Fruit fly (Drosophila melanogaster) whole organism, embryonic: ENCODE results near the gene CG5892.

Experiments
- Atf6 ChIP-seq: fragments of 200-800 bp; sonication (Bioruptor generic); IDR thresholded peaks from 2 replicates; pipeline ENCODE4 v1.3.6; 2022; ENCODE audit warnings: missing biosample characterization, missing genetic modification characterization
- CG10543 ChIP-seq: fragments of 200-800 bp; sonication (Bioruptor generic); optimal IDR thresholded peaks from 3 replicates; lab custom pipeline; 2017; ENCODE audit warnings: missing biosample characterization, mild to moderate bottlenecking, missing genetic modification characterization, moderate library complexity
- CG13624 ChIP-seq: fragments of 200-800 bp; sonication (Bioruptor generic); optimal IDR thresholded peaks from 2 replicates; lab custom pipeline; 2016; ENCODE audit warnings: missing biosample characterization, missing genetic modification characterization
- CG17568 ChIP-seq: fragments of 200-800 bp; sonication (Bioruptor generic); optimal IDR thresholded peaks from 2 replicates; lab custom pipeline; 2018; ENCODE audit warnings: missing biosample characterization, mild to moderate bottlenecking, missing genetic modification characterization, moderate library complexity
- CG18476 ChIP-seq: fragments of 200-800 bp; sonication (Bioruptor generic); optimal IDR thresholded peaks from 2 replicates; lab custom pipeline; 2016; ENCODE audit warnings: missing biosample characterization, mild to moderate bottlenecking, missing genetic modification characterization
- CG18599 ChIP-seq: fragments of 200-800 bp; sonication (Bioruptor generic); optimal IDR thresholded peaks from 3 replicates; lab custom pipeline; 2017; ENCODE audit warnings: missing biosample characterization, missing genetic modification characterization, mild to moderate bottlenecking, moderate library complexity, missing genetic modification reagents
- CG2202 ChIP-seq: fragments of 200-800 bp; sonication (Bioruptor generic); optimal IDR thresholded peaks from 2 replicates; lab custom pipeline; 2018; ENCODE audit warnings: missing biosample characterization, mild to moderate bottlenecking, missing genetic modification characterization
- CG2712 ChIP-seq: fragments of 200-800 bp; optimal IDR thresholded peaks from 3 replicates; lab custom pipeline; 2019; ENCODE audit warnings: missing biosample characterization, mild to moderate bottlenecking, missing genetic modification characterization, moderate library complexity
- CG3065 ChIP-seq: fragments of 200-800 bp; sonication (Bioruptor generic); optimal IDR thresholded peaks from 2 replicates; lab custom pipeline; 2016; ENCODE audit warnings: missing biosample characterization, missing genetic modification characterization
- CG33213 ChIP-seq: fragments of 200-800 bp; sonication (Bioruptor generic); optimal IDR thresholded peaks from 3 replicates; lab custom pipeline; 2016; ENCODE audit warnings: missing biosample characterization, missing genetic modification characterization
- CG33557 ChIP-seq: fragments of 200-800 bp; sonication (Bioruptor generic); optimal IDR thresholded peaks from 2 replicates; lab custom pipeline; 2019; ENCODE audit warnings: missing biosample characterization, mild to moderate bottlenecking, missing genetic modification characterization, moderate library complexity
- CG34422 ChIP-seq: fragments of 200-800 bp; sonication (Bioruptor generic); IDR thresholded peaks from 3 replicates; pipeline ENCODE4 v1.3.6; 2022; ENCODE audit warnings: missing biosample characterization, missing genetic modification characterization
- CG4404 ChIP-seq: fragments of 200-800 bp; sonication (Bioruptor generic); IDR thresholded peaks from 2 replicates; pipeline ENCODE4 v1.3.6; 2022; ENCODE audit warnings: missing biosample characterization, missing genetic modification characterization
- CG4424 ChIP-seq: fragments of 200-800 bp; sonication (Bioruptor generic); optimal IDR thresholded peaks from 3 replicates; lab custom pipeline; 2016; ENCODE audit warnings: missing biosample characterization, missing genetic modification characterization
- CG4617 ChIP-seq: fragments of 200-800 bp; sonication (Bioruptor generic); optimal IDR thresholded peaks from 3 replicates; lab custom pipeline; 2016; ENCODE audit warnings: missing biosample characterization, missing genetic modification characterization, borderline replicate concordance
- CG7786 ChIP-seq: fragments of 200-800 bp; sonication (Bioruptor generic); optimal IDR thresholded peaks from 2 replicates; lab custom pipeline; 2016; ENCODE audit warnings: missing biosample characterization, missing genetic modification characterization
- CG8944 ChIP-seq: fragments of 200-800 bp; sonication (Bioruptor generic); optimal IDR thresholded peaks from 3 replicates; lab custom pipeline; 2016; ENCODE audit warnings: missing biosample characterization, missing genetic modification characterization
- CG9609 ChIP-seq: fragments of 200-800 bp; sonication (Bioruptor generic); optimal IDR thresholded peaks from 3 replicates; lab custom pipeline; 2016; ENCODE audit warnings: missing biosample characterization, missing genetic modification characterization
- CG9876 ChIP-seq: fragments of 200-800 bp; sonication (Bioruptor generic); optimal IDR thresholded peaks from 2 replicates; lab custom pipeline; 2016; ENCODE audit warnings: missing biosample characterization, missing genetic modification characterization
- D19B ChIP-seq: fragments of 200-800 bp; sonication (Bioruptor generic); optimal IDR thresholded peaks from 2 replicates; lab custom pipeline; 2017; ENCODE audit warnings: missing biosample characterization, mild to moderate bottlenecking, missing genetic modification characterization
- Dbx ChIP-seq: fragments of 200-800 bp; sonication (Bioruptor generic); IDR thresholded peaks from 3 replicates; pipeline ENCODE4 v1.3.6; 2022; ENCODE audit warnings: missing biosample characterization, missing genetic modification characterization
- ERR ChIP-seq: fragments of 200-800 bp; sonication (Bioruptor generic); optimal IDR thresholded peaks from 2 replicates; lab custom pipeline; 2016; ENCODE audit warnings: missing biosample characterization, missing genetic modification characterization
- Fer3 ChIP-seq: fragments of 200-800 bp; sonication (Bioruptor generic); optimal IDR thresholded peaks from 2 replicates; lab custom pipeline; 2018; ENCODE audit warnings: missing biosample characterization, mild to moderate bottlenecking, missing genetic modification characterization, moderate library complexity
- Gsc ChIP-seq: fragments of 200-800 bp; sonication (Bioruptor generic); IDR thresholded peaks from 2 replicates; pipeline ENCODE4 v1.3.6; 2022; ENCODE audit warnings: missing biosample characterization, missing genetic modification characterization
- HmgD ChIP-seq: fragments of 200-800 bp; sonication (Bioruptor generic); optimal IDR thresholded peaks from 3 replicates; lab custom pipeline; 2016; ENCODE audit warnings: missing biosample characterization, missing genetic modification characterization
- Hr3 ChIP-seq: fragments of 200-800 bp; sonication (Bioruptor generic); optimal IDR thresholded peaks from 3 replicates; lab custom pipeline; 2016; ENCODE audit warnings: missing biosample characterization, missing genetic modification characterization
- Lhr ChIP-seq: fragments of 200-800 bp; sonication (Bioruptor generic); optimal IDR thresholded peaks from 3 replicates; lab custom pipeline; 2017; ENCODE audit warnings: mild to moderate bottlenecking, missing biosample characterization, missing genetic modification reagents, missing genetic modification characterization
- Mad ChIP-seq: fragments of 200-800 bp; sonication (Bioruptor generic); optimal IDR thresholded peaks from 2 replicates; lab custom pipeline; 2016; ENCODE audit warnings: missing biosample characterization, missing genetic modification characterization
- Max ChIP-seq: fragments of 200-800 bp; sonication (Bioruptor generic); optimal IDR thresholded peaks from 2 replicates; lab custom pipeline; 2016; ENCODE audit warnings: missing biosample characterization, mild to moderate bottlenecking, missing genetic modification characterization
- Meics ChIP-seq: fragments of 200-800 bp; sonication (Bioruptor generic); optimal IDR thresholded peaks from 2 replicates; lab custom pipeline; 2017; ENCODE audit warnings: missing biosample characterization, mild to moderate bottlenecking, missing genetic modification characterization
- Sox100B ChIP-seq: fragments of 200-800 bp; sonication (Bioruptor generic); optimal IDR thresholded peaks from 3 replicates; lab custom pipeline; 2018; ENCODE audit warnings: missing biosample characterization, mild to moderate bottlenecking, missing genetic modification characterization
- Sry-δ ChIP-seq: fragments of 200-800 bp; sonication (Bioruptor generic); optimal IDR thresholded peaks from 2 replicates; lab custom pipeline; 2016; ENCODE audit warnings: missing biosample characterization, missing genetic modification characterization
- Stat92E ChIP-seq, 3 experiments: fragments of >200 bp in 2 of 3; fragments of 200-800 bp in 1 of 3; sonication (Bioruptor generic) in 1 of 3; optimal IDR thresholded peaks; 2 replicates each; lab custom pipeline; 2017 to 2019; ENCODE audit warnings: missing biosample characterization in 3 of 3, missing genetic modification characterization in 3 of 3, mild to moderate bottlenecking in 1 of 3, moderate library complexity in 1 of 3
- bcd ChIP-seq: fragments of 200-800 bp; sonication (Bioruptor generic); optimal IDR thresholded peaks from 2 replicates; lab custom pipeline; 2017; ENCODE audit warnings: missing biosample characterization, mild to moderate bottlenecking, missing genetic modification characterization
- chinmo ChIP-seq: fragments of 200-800 bp; sonication (Bioruptor generic); IDR thresholded peaks from 4 replicates; pipeline ENCODE4 v1.3.6; 2022; ENCODE audit warnings: missing biosample characterization, missing genetic modification characterization; ENCODE audit not compliant: partially characterized antibody
- dysf ChIP-seq: fragments of 200-800 bp; sonication (Bioruptor generic); IDR thresholded peaks from 3 replicates; pipeline ENCODE4 v1.3.6; 2022; ENCODE audit warnings: missing biosample characterization, missing genetic modification characterization
- gro ChIP-seq: fragments of 200-800 bp; sonication (Bioruptor generic); optimal IDR thresholded peaks from 2 replicates; lab custom pipeline; 2016; ENCODE audit warnings: missing biosample characterization, missing genetic modification characterization
- insv ChIP-seq, 2 experiments: fragments of 200-800 bp; sonication (Bioruptor generic); optimal IDR thresholded peaks; 3 replicates each; lab custom pipeline; 2016 to 2018; ENCODE audit warnings: missing biosample characterization in 2 of 2, missing genetic modification characterization in 2 of 2
- jigr1 ChIP-seq: fragments of 200-800 bp; sonication (Bioruptor generic); IDR thresholded peaks from 3 replicates; pipeline ENCODE4 v1.3.6; 2022; ENCODE audit warnings: missing biosample characterization, missing genetic modification characterization
- klu ChIP-seq: fragments of 200-800 bp; sonication (Bioruptor generic); IDR thresholded peaks from 2 replicates; pipeline ENCODE4 v1.3.6; 2022; ENCODE audit warnings: missing biosample characterization, missing genetic modification characterization
- kni ChIP-seq: fragments of 200-800 bp; sonication (Bioruptor generic); optimal IDR thresholded peaks from 3 replicates; lab custom pipeline; 2017; ENCODE audit warnings: mild to moderate bottlenecking, missing biosample characterization, missing genetic modification reagents, missing genetic modification characterization
- nerfin-1 ChIP-seq: fragments of 200-800 bp; sonication (Bioruptor generic); optimal IDR thresholded peaks from 3 replicates; lab custom pipeline; 2019; ENCODE audit warnings: missing biosample characterization, mild to moderate bottlenecking, missing genetic modification characterization, moderate library complexity
- onecut ChIP-seq: fragments of 200-800 bp; sonication (Bioruptor generic); IDR thresholded peaks from 2 replicates; pipeline ENCODE4 v1.3.6; 2022; ENCODE audit warnings: missing biosample characterization, missing genetic modification characterization
- pzg ChIP-seq: fragments of 200-800 bp; sonication (Bioruptor generic); optimal IDR thresholded peaks from 3 replicates; lab custom pipeline; 2018; ENCODE audit warnings: missing biosample characterization, mild to moderate bottlenecking, missing genetic modification characterization, moderate library complexity
- scrt ChIP-seq: fragments of 200-800 bp; sonication (Bioruptor generic); optimal IDR thresholded peaks from 2 replicates; lab custom pipeline; 2018; ENCODE audit warnings: missing biosample characterization, mild to moderate bottlenecking, missing genetic modification characterization, moderate library complexity
- slp2 ChIP-seq: fragments of 200-800 bp; sonication (Bioruptor generic); optimal IDR thresholded peaks from 2 replicates; lab custom pipeline; 2016; ENCODE audit warnings: missing biosample characterization, missing genetic modification characterization
- ttk ChIP-seq: fragments of 200-800 bp; sonication (Bioruptor generic); IDR thresholded peaks from 2 replicates; pipeline ENCODE4 v2.1.2; 2022; ENCODE audit warnings: missing biosample characterization, missing genetic modification characterization
- tx ChIP-seq: fragments of 200-800 bp; sonication (Bioruptor generic); optimal IDR thresholded peaks from 2 replicates; lab custom pipeline; 2016; ENCODE audit warnings: missing biosample characterization, missing genetic modification characterization
- unpg ChIP-seq: fragments of 200-800 bp; sonication (Bioruptor generic); optimal IDR thresholded peaks from 3 replicates; lab custom pipeline; 2018; ENCODE audit warnings: missing biosample characterization, mild to moderate bottlenecking, missing genetic modification characterization, moderate library complexity
- zen ChIP-seq: fragments of 200-800 bp; sonication (Bioruptor generic); optimal IDR thresholded peaks from 3 replicates; lab custom pipeline; 2018; ENCODE audit warnings: missing biosample characterization, mild to moderate bottlenecking, missing genetic modification characterization, moderate library complexity
- zfh2 ChIP-seq: fragments of 200-800 bp; sonication (Bioruptor generic); optimal IDR thresholded peaks from 2 replicates; lab custom pipeline; 2016; ENCODE audit warnings: missing biosample characterization, missing genetic modification characterization

Gene CG5892

DNA sequence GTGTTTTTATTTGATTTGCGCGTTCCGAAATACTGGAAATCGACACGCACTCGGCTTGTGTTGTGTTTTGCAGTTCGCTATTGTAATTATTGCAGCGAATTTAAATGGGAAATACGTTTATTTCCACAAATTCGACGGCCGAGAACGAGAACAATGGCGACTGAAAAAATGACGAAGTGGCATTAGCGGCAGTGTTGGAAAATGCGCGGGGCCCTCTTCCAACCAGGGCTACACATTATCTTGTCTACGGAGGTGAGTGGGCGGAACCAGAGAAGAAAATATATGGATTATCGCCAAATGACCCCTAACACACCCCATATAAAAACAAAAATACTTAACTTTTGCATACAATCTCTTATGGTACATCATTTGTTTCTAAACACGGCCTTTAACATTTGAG is 26.5 kb downstream of the CG5892 start, which contains the start of gene Rab1 (continued):
- TF ChIP-seq kni (GFP tag; lab: Kevin White, UChicago) = peak; percentile 36
- TF ChIP-seq ttk (GFP tag; lab: Robert Waterston, UW) = peak; percentile 27; the same call in 1 of the 2 replicates
- TF ChIP-seq CG18476 (GFP tag; lab: Kevin White, UChicago) = no peak
- TF ChIP-seq slp2 (GFP tag; lab: Kevin White, UChicago) = peak; percentile 7
- peak; percentile 19 for TF ChIP-seq Mad (GFP tag; lab: Kevin White, UChicago)
- peak; percentile 55 for TF ChIP-seq CG13624 (GFP tag; lab: Kevin White, UChicago)
- TF ChIP-seq CG2712 (tag; lab: Kevin White, UChicago) = peak; percentile 43
- TF ChIP-seq CG9609 (GFP tag; lab: Kevin White, UChicago) = peak; percentile 40
- TF ChIP-seq CG33213 (GFP tag; lab: Kevin White, UChicago) = peak; percentile 4
- peak; percentile 45 for TF ChIP-seq CG18599
- TF ChIP-seq dysf (GFP tag; lab: Robert Waterston, UW) = peak; percentile 24; the same call in 1 of the 3 replicates
- TF ChIP-seq CG4617 (GFP tag; lab: Kevin White, UChicago) = peak; percentile 87
- 0 out of 4 replicates have a peak, but pooled peaks have one; percentile 60 for TF ChIP-seq chinmo (GFP tag; lab: Robert Waterston, UW)
- TF ChIP-seq Gsc (GFP tag; lab: Robert Waterston, UW) = no peak
- peak; percentile 4 for TF ChIP-seq Lhr (GFP tag; lab: Kevin White, UChicago)
- peak; percentile 12 for TF ChIP-seq zen (tag; lab: Kevin White, UChicago)
- peak; percentile 74 for TF ChIP-seq pzg (GFP tag; lab: Kevin White, UChicago)
- TF ChIP-seq klu (GFP tag; lab: Robert Waterston, UW) = peak; percentile 46
- no peak for TF ChIP-seq jigr1 (GFP tag; lab: Robert Waterston, UW)
- TF ChIP-seq nerfin-1 (tag; lab: Kevin White, UChicago) = peak; percentile 7
- peak; percentile 44; the same call in 1 of the 2 replicates for TF ChIP-seq onecut (GFP tag; lab: Robert Waterston, UW)
- TF ChIP-seq CG2202 = no peak
- peak; percentile 5 for TF ChIP-seq CG17568 (GFP tag; lab: Kevin White, UChicago)
- TF ChIP-seq zfh2 (GFP tag; lab: Kevin White, UChicago) = peak; percentile 59
- TF ChIP-seq ERR (GFP tag; lab: Kevin White, UChicago) = peak; percentile 41
- TF ChIP-seq tx (GFP tag; lab: Kevin White, UChicago) = peak; percentile 2
- TF ChIP-seq insv (GFP tag; optimal IDR thresholded peaks at IDR 0.05; lab: Kevin White, UChicago) = peak in 1 of 2 experiments; percentile 1
- TF ChIP-seq CG7786 (GFP tag; lab: Kevin White, UChicago) = peak; percentile 43
- peak; percentile 67 for TF ChIP-seq CG10543 (GFP tag; lab: Kevin White, UChicago)
- TF ChIP-seq CG8944 (GFP tag; lab: Kevin White, UChicago) = peak; percentile 21
- peak; percentile 62; the same call in 2 of the 3 replicates for TF ChIP-seq CG34422
- no peak for TF ChIP-seq Stat92E (GFP tag; optimal IDR thresholded peaks at IDR 0.05; lab: Kevin White, UChicago)
- TF ChIP-seq Dbx = peak; percentile 70
- TF ChIP-seq HmgD (GFP tag; lab: Kevin White, UChicago) = peak; percentile 18
- peak; percentile 79 for TF ChIP-seq CG3065
- peak; percentile 55 for TF ChIP-seq bcd (GFP tag; lab: Kevin White, UChicago)
- TF ChIP-seq Sox100B (GFP tag; lab: Kevin White, UChicago) = no peak
- TF ChIP-seq CG4404 (GFP tag; lab: Robert Waterston, UW) = no peak
- no peak for TF ChIP-seq Max (GFP tag; lab: Kevin White, UChicago)
- TF ChIP-seq D19B (GFP tag; lab: Kevin White, UChicago) = no peak
- peak; percentile 12 for TF ChIP-seq Meics
- TF ChIP-seq unpg (GFP tag; lab: Kevin White, UChicago) = peak; percentile 24
- TF ChIP-seq Atf6 (GFP tag; lab: Robert Waterston, UW) = no peak
- TF ChIP-seq Hr3 (GFP tag; lab: Kevin White, UChicago) = no peak
- peak; percentile 46 for TF ChIP-seq Sry-δ
- TF ChIP-seq gro (GFP tag; lab: Kevin White, UChicago) = peak; percentile 14
- TF ChIP-seq scrt (GFP tag; lab: Kevin White, UChicago) = no peak
- TF ChIP-seq CG4424 (GFP tag; lab: Kevin White, UChicago) = peak; percentile 24
- TF ChIP-seq Fer3 (tag; lab: Kevin White, UChicago) = peak; percentile 20
- TF ChIP-seq CG9876 (GFP tag; lab: Kevin White, UChicago) = peak; percentile 21
- peak; percentile 21 for TF ChIP-seq CG33557 (GFP tag; lab: Kevin White, UChicago)
